Worm (Caenorhabditis elegans): ENCODE data around the gene F52D1.2.

The F52D1.2 gene

ce11 chrX:459316-459715, 9.3 kb upstream of the F52D1.2 start:
- TF ChIP-seq elt-2 (tag; optimal IDR thresholded peaks at IDR 0.05) (no peak), elt-1 (tag; optimal IDR thresholded peaks at IDR 0.05) (peak; percentile 86), unc-39 (tag; optimal IDR thresholded peaks at IDR 0.05) (no peak), hmg-11 (tag; optimal IDR thresholded peaks at IDR 0.05) (no peak)

ce11 chrX:457139-457802, 7.3 kb upstream of the F52D1.2 start, which contains the start of gene abu-12:
abu-12 (minus strand) TSS chrX:457610.
- TF ChIP-seq nhr-25 (tag; optimal IDR thresholded peaks at IDR 0.05) (peak; percentile 55), egl-27 (tag; optimal IDR thresholded peaks at IDR 0.05) (no peak)

ce11 chrX:440420-440819, 9.6 kb downstream of the F52D1.2 start:
- TF ChIP-seq elt-2 (tag; optimal IDR thresholded peaks at IDR 0.05), result peak; percentile 97
- no peak for TF ChIP-seq ztf-4 (tag; optimal IDR thresholded peaks at IDR 0.05)
- no peak for TF ChIP-seq aly-2 (tag; optimal IDR thresholded peaks at IDR 0.05)
- peak; percentile 13 for TF ChIP-seq pha-4 (tag; optimal IDR thresholded peaks at IDR 0.05)
- peak; percentile 68 for TF ChIP-seq jun-1 (tag; optimal IDR thresholded peaks at IDR 0.05)
- TF ChIP-seq lin-15B (tag; optimal IDR thresholded peaks at IDR 0.05), result no peak
- peak; percentile 93 for TF ChIP-seq pqm-1 (tag; optimal IDR thresholded peaks at IDR 0.05)
- TF ChIP-seq lin-39 (tag; optimal IDR thresholded peaks at IDR 0.05), result no peak
- peak; percentile 1 for TF ChIP-seq nfya-1 (tag; optimal IDR thresholded peaks at IDR 0.05; ENCODE audit: insufficient read depth)
- TF ChIP-seq nhr-11 (tag; optimal IDR thresholded peaks at IDR 0.05), result no peak
- TF ChIP-seq mdl-1 (tag; optimal IDR thresholded peaks at IDR 0.05), result no peak
- TF ChIP-seq skn-1 (tag; optimal IDR thresholded peaks at IDR 0.05), result peak; percentile 0
- no peak for TF ChIP-seq nhr-237 (tag; optimal IDR thresholded peaks at IDR 0.05)
- no peak for TF ChIP-seq ceh-82 (tag; optimal IDR thresholded peaks at IDR 0.05)
- TF ChIP-seq ama-1 (optimal IDR thresholded peaks at IDR 0.05), result no peak
- TF ChIP-seq ceh-9 (tag; optimal IDR thresholded peaks at IDR 0.05), result no peak

ce11 chrX:439031-439430, 11.0 kb downstream of the F52D1.2 start:
- TF ChIP-seq nhr-11 (tag; optimal IDR thresholded peaks at IDR 0.05) (no peak), pqm-1 (tag; optimal IDR thresholded peaks at IDR 0.05) (peak; percentile 46), daf-12 (tag; optimal IDR thresholded peaks at IDR 0.05) (no peak), mdl-1 (tag; optimal IDR thresholded peaks at IDR 0.05) (no peak), R02D3.7 (tag; optimal IDR thresholded peaks at IDR 0.05) (no peak), elt-2 (tag; optimal IDR thresholded peaks at IDR 0.05) (peak; percentile 73)

- TF ChIP-seq nhr-25 (tag; optimal IDR thresholded peaks at IDR 0.05) (no peak), mml-1 (tag; optimal IDR thresholded peaks at IDR 0.05) (no peak), zag-1 (tag; optimal IDR thresholded peaks at IDR 0.05) (no peak), jun-1 (tag; optimal IDR thresholded peaks at IDR 0.05) (peak; percentile 22), nhr-28 (tag; optimal IDR thresholded peaks at IDR 0.05) (no peak), nhr-76 (tag; optimal IDR thresholded peaks at IDR 0.05) (no peak), pha-4 (tag; optimal IDR thresholded peaks at IDR 0.05) (peak; percentile 7), hmg-11 (tag; optimal IDR thresholded peaks at IDR 0.05) (no peak), nhr-12 (tag; optimal IDR thresholded peaks at IDR 0.05) (no peak), elt-3 (tag; optimal IDR thresholded peaks at IDR 0.05) (no peak), tbx-2 (tag; optimal IDR thresholded peaks at IDR 0.05) (no peak), nhr-77 (tag; optimal IDR thresholded peaks at IDR 0.05) (no peak), pqm-1 (tag; optimal IDR thresholded peaks at IDR 0.05) (peak; percentile 71), elt-2 (tag; optimal IDR thresholded peaks at IDR 0.05) (peak; percentile 55)
Measured at ce11 chrX:438396-438795, 11.6 kb downstream of the F52D1.2 start.

DNA sequence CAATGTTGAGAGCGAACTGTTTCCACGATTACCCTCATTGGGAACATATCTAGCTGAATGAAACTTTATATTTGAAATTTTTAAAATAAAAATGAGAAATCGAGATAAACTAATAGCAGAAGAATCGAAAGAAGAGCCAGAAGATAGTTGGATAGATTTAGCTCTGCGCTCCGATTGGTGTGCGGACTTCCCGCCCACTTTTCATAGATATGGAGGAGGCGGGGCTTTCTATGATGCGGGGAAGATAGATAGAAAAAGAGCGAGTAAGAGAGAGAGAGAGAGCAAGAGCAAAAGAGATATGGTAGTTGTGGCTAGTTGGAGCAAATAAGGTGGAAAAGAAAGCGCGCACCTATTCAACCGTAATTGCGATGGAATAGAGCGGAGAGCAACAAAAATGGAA, 16.3 kb downstream of the F52D1.2 start, which contains the start of gene dve-1:
Gene dve-1, minus strand, starts transcription at position 66 of the 400 bp plus-strand sequence.
- TF ChIP-seq nfya-1 (tag; optimal IDR thresholded peaks at IDR 0.05; ENCODE audit: insufficient read depth) (peak; percentile 93), nhr-67 (tag; optimal IDR thresholded peaks at IDR 0.05) (no peak)
